Fruit fly (Drosophila melanogaster): ENCODE results near the gene Smn.

The Smn gene

dm6 chr3L:16533932-16534331 is 47.4 kb downstream of the Smn start (continued):
- TF ChIP-seq CG3838 (GFP tag; optimal IDR thresholded peaks at IDR 0.05) (peak; percentile 18), unc-4 (GFP tag; IDR thresholded peaks at IDR 0.05; ENCODE audit: partially characterized antibody) (no peak), Xrp1 (GFP tag; IDR thresholded peaks at IDR 0.05) (peak; percentile 73)

All from whole organism, embryonic.